Fruit fly (Drosophila melanogaster): ENCODE data around the gene Crys.

DNA sequence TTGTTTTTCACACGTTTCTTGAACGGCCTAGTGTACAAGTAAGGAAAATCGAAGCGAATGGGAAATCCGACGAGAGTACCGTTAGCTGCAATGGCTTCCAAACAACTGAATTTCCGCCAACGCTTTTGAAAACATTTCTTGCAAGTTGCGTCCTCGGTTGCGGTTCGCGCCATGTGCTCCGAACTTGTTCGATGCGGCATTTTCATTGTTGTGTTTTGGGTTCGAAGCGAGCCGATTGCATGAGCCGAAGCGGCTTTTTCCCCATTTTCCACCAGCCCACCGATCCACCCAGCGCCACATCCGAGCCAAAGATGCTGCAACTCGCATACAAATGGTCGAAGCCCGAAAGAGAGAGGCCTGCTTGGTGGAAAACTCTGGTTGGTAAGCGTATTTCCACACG, 15.5 kb upstream of the Crys start, which contains the start of gene Pde1c:
- TF ChIP-seq pan (optimal IDR thresholded peaks at IDR 0.05) (no peak), psq (GFP tag; optimal IDR thresholded peaks at IDR 0.05) (no peak), ey (GFP tag; optimal IDR thresholded peaks at IDR 0.05) (no peak), OdsH (GFP tag; optimal IDR thresholded peaks at IDR 0.05) (no peak), tai (GFP tag; optimal IDR thresholded peaks at IDR 0.05) (no peak), br (GFP tag; optimal IDR thresholded peaks at IDR 0.05) (no peak), Dif (GFP tag; optimal IDR thresholded peaks at IDR 0.05; ENCODE audit: partially characterized antibody) (no peak), lola (GFP tag; optimal IDR thresholded peaks at IDR 0.05) (no peak), h (GFP tag; optimal IDR thresholded peaks at IDR 0.05) (no peak), HLH106 (tag; optimal IDR thresholded peaks at IDR 0.05) (no peak)
